Fruit fly (Drosophila melanogaster) whole organism, embryonic: ENCODE data around the gene stck.
A peak's percentile ranks its signal among the peaks of the same experiment; 100 is the strongest.

Source experiments
- Asciz ChIP-seq: fragments of 200-800 bp; sonication (Bioruptor generic); optimal IDR thresholded peaks from 2 replicates; lab custom pipeline; 2017; ENCODE audit warnings: missing biosample characterization, mild to moderate bottlenecking, missing genetic modification characterization, missing genetic modification reagents
- C15 ChIP-seq: fragments of 200-800 bp; sonication (Bioruptor generic); IDR thresholded peaks from 3 replicates; pipeline ENCODE4 v1.3.6; 2022; ENCODE audit warnings: missing biosample characterization, missing genetic modification characterization
- CG12155 ChIP-seq: fragments of 200-800 bp; sonication (Bioruptor generic); optimal IDR thresholded peaks from 3 replicates; lab custom pipeline; 2016; ENCODE audit warnings: missing biosample characterization, missing genetic modification characterization
- CG13775 ChIP-seq: fragments of 200-800 bp; sonication (Bioruptor generic); optimal IDR thresholded peaks from 3 replicates; lab custom pipeline; 2017; ENCODE audit warnings: missing biosample characterization, mild to moderate bottlenecking, missing genetic modification characterization
- CG14710 ChIP-seq: fragments of 200-800 bp; sonication (Bioruptor generic); optimal IDR thresholded peaks from 3 replicates; lab custom pipeline; 2019; ENCODE audit warnings: missing biosample characterization, mild to moderate bottlenecking, missing genetic modification characterization, moderate library complexity
- CG14860 ChIP-seq: fragments of 200-800 bp; sonication (Bioruptor generic); IDR thresholded peaks from 3 replicates; pipeline ENCODE4 v1.3.6; 2022; ENCODE audit warnings: missing biosample characterization, missing genetic modification characterization; ENCODE audit not compliant: partially characterized antibody
- CG1647 ChIP-seq: fragments of 200-800 bp; sonication (Bioruptor generic); optimal IDR thresholded peaks from 3 replicates; lab custom pipeline; 2016; ENCODE audit warnings: missing biosample characterization, missing genetic modification characterization
- CG16813 ChIP-seq: fragments of 200-800 bp; sonication (Bioruptor generic); IDR thresholded peaks from 3 replicates; pipeline ENCODE4 v1.3.6; 2022; ENCODE audit warnings: missing biosample characterization, missing genetic modification characterization; ENCODE audit not compliant: partially characterized antibody
- CG2120 ChIP-seq: fragments of 200-800 bp; sonication (Bioruptor generic); optimal IDR thresholded peaks from 3 replicates; lab custom pipeline; 2016; ENCODE audit warnings: missing biosample characterization, missing genetic modification characterization
- CG31441 ChIP-seq: fragments of 200-800 bp; sonication (Bioruptor generic); IDR thresholded peaks from 2 replicates; pipeline ENCODE4 v1.3.6; 2022; ENCODE audit warnings: missing biosample characterization, missing genetic modification characterization
- CG3163 ChIP-seq: fragments of 200-800 bp; sonication (Bioruptor generic); optimal IDR thresholded peaks from 3 replicates; lab custom pipeline; 2016; ENCODE audit warnings: missing biosample characterization, missing genetic modification characterization
- CG32767 ChIP-seq: fragments of 200-800 bp; sonication (Bioruptor generic); IDR thresholded peaks from 2 replicates; pipeline ENCODE4 v1.3.6; 2022; ENCODE audit warnings: missing biosample characterization, missing genetic modification characterization
- CG32772 ChIP-seq: fragments of 200-800 bp; sonication (Bioruptor generic); IDR thresholded peaks from 2 replicates; pipeline ENCODE4 v1.3.6; 2022; ENCODE audit warnings: missing biosample characterization, missing genetic modification characterization
- CG42726 ChIP-seq: fragments of 200-800 bp; sonication (Bioruptor generic); IDR thresholded peaks from 2 replicates; pipeline ENCODE4 v1.3.6; 2022; ENCODE audit warnings: missing biosample characterization, missing genetic modification characterization; ENCODE audit not compliant: partially characterized antibody
- CG5180 ChIP-seq: fragments of 200-800 bp; sonication (Bioruptor generic); optimal IDR thresholded peaks from 3 replicates; lab custom pipeline; 2017; ENCODE audit warnings: missing biosample characterization, missing genetic modification characterization, mild to moderate bottlenecking, moderate library complexity, missing genetic modification reagents
- CG6683 ChIP-seq: fragments of 200-800 bp; sonication (Bioruptor generic); optimal IDR thresholded peaks from 2 replicates; lab custom pipeline; 2017; ENCODE audit warnings: missing biosample characterization, mild to moderate bottlenecking, missing genetic modification characterization, missing genetic modification reagents
- CG6813 ChIP-seq: fragments of 200-800 bp; sonication (Bioruptor generic); optimal IDR thresholded peaks from 2 replicates; lab custom pipeline; 2017; ENCODE audit warnings: missing biosample characterization, missing genetic modification characterization, mild to moderate bottlenecking, moderate library complexity, missing genetic modification reagents
- CG9215 ChIP-seq: fragments of 200-800 bp; sonication (Bioruptor generic); IDR thresholded peaks from 2 replicates; pipeline ENCODE4 v1.3.6; 2022; ENCODE audit warnings: missing biosample characterization, missing genetic modification characterization
- CG9797 ChIP-seq: fragments of 200-800 bp; sonication (Bioruptor generic); optimal IDR thresholded peaks from 3 replicates; lab custom pipeline; 2018; ENCODE audit warnings: missing biosample characterization, mild to moderate bottlenecking, missing genetic modification characterization
- Dek ChIP-seq: fragments of 200-800 bp; sonication (Bioruptor generic); optimal IDR thresholded peaks from 3 replicates; lab custom pipeline; 2019; ENCODE audit warnings: missing biosample characterization, mild to moderate bottlenecking, missing genetic modification characterization, moderate library complexity
- Dip3 ChIP-seq: fragments of 200-800 bp; sonication (Bioruptor generic); optimal IDR thresholded peaks from 3 replicates; lab custom pipeline; 2016; ENCODE audit warnings: missing biosample characterization, missing genetic modification characterization
- Doc3 ChIP-seq: fragments of 200-800 bp; sonication (Bioruptor generic); IDR thresholded peaks from 3 replicates; pipeline ENCODE4 v1.3.6; 2022; ENCODE audit warnings: missing biosample characterization, missing genetic modification characterization; ENCODE audit not compliant: partially characterized antibody
- Drgx ChIP-seq: fragments of 200-800 bp; sonication (Bioruptor generic); IDR thresholded peaks from 2 replicates; pipeline ENCODE4 v1.3.6; 2022; ENCODE audit warnings: missing biosample characterization, missing genetic modification characterization
- HLH3B ChIP-seq: fragments of 200-800 bp; sonication (Bioruptor generic); IDR thresholded peaks from 2 replicates; pipeline ENCODE4 v1.3.6; 2022; ENCODE audit warnings: missing biosample characterization, missing genetic modification characterization
- Hmx ChIP-seq: fragments of 200-800 bp; sonication (Bioruptor generic); optimal IDR thresholded peaks from 2 replicates; lab custom pipeline; 2016; ENCODE audit warnings: missing biosample characterization, missing genetic modification characterization
- Lpt ChIP-seq: fragments of >200 bp; optimal IDR thresholded peaks from 2 replicates; lab custom pipeline; 2018; ENCODE audit warnings: missing biosample characterization, missing genetic modification characterization
- NFAT ChIP-seq: fragments of 200-800 bp; sonication (Bioruptor generic); IDR thresholded peaks from 2 replicates; pipeline ENCODE4 v1.3.6; 2022; ENCODE audit warnings: missing biosample characterization, missing genetic modification characterization
- NK7.1 ChIP-seq: fragments of 200-800 bp; sonication (Bioruptor generic); optimal IDR thresholded peaks from 3 replicates; lab custom pipeline; 2016; ENCODE audit warnings: missing biosample characterization, missing genetic modification characterization
- Nf-YA ChIP-seq: fragments of 200-800 bp; sonication (Bioruptor generic); IDR thresholded peaks from 2 replicates; pipeline ENCODE4 v1.3.6; 2022; ENCODE audit warnings: missing biosample characterization, missing genetic modification characterization
- Ravus ChIP-seq: fragments of 200-800 bp; sonication (Bioruptor generic); IDR thresholded peaks from 2 replicates; pipeline ENCODE4 v1.3.6; 2022; ENCODE audit warnings: missing biosample characterization, missing genetic modification characterization
- Xbp1 ChIP-seq: fragments of 200-800 bp; sonication (Bioruptor generic); optimal IDR thresholded peaks from 3 replicates; lab custom pipeline; 2016; ENCODE audit warnings: missing biosample characterization, mild to moderate bottlenecking, missing genetic modification characterization
- br ChIP-seq: fragments of >200 bp; optimal IDR thresholded peaks from 2 replicates; lab custom pipeline; 2017
- chif ChIP-seq, 2 experiments: fragments of 200-800 bp; sonication (Bioruptor generic); optimal IDR thresholded peaks; 3 replicates each; lab custom pipeline; 2016; ENCODE audit warnings: missing biosample characterization in 2 of 2, missing genetic modification characterization in 2 of 2
- dan ChIP-seq: fragments of 200-800 bp; sonication (Bioruptor generic); IDR thresholded peaks from 2 replicates; pipeline ENCODE4 v1.3.6; 2022; ENCODE audit warnings: missing biosample characterization, missing genetic modification characterization
- gce ChIP-seq: fragments of 200-800 bp; sonication (Bioruptor generic); IDR thresholded peaks from 3 replicates; pipeline ENCODE4 v1.3.6; 2022; ENCODE audit warnings: missing biosample characterization, missing genetic modification characterization
- gsb-n ChIP-seq: fragments of 200-800 bp; sonication (Bioruptor generic); optimal IDR thresholded peaks from 3 replicates; lab custom pipeline; 2018; ENCODE audit warnings: missing biosample characterization, mild to moderate bottlenecking, missing genetic modification characterization
- hb ChIP-seq: fragments of 200-800 bp; sonication (Bioruptor generic); IDR thresholded peaks from 3 replicates; pipeline ENCODE4 v1.3.6; 2022; ENCODE audit warnings: missing biosample characterization, missing genetic modification characterization; ENCODE audit not compliant: partially characterized antibody
- hkb ChIP-seq, 2 experiments: fragments of 200-800 bp in 1 of 2; fragments of >200 bp in 1 of 2; sonication (Bioruptor generic) in 1 of 2; IDR thresholded peaks in 1 of 2; optimal IDR thresholded peaks in 1 of 2; 2 replicates each; pipeline versions ENCODE4 v1.3.6 to Lab custom; 2017 to 2022; ENCODE audit warnings: missing biosample characterization in 1 of 2, missing genetic modification characterization in 1 of 2
- hth ChIP-seq: fragments of >200 bp; optimal IDR thresholded peaks from 2 replicates; lab custom pipeline; 2017; ENCODE audit warnings: inconsistent platforms
- lilli ChIP-seq: fragments of 200-800 bp; sonication (Bioruptor generic); optimal IDR thresholded peaks from 3 replicates; lab custom pipeline; 2016; ENCODE audit warnings: missing biosample characterization, missing genetic modification characterization
- mld ChIP-seq: fragments of 200-800 bp; sonication (Bioruptor generic); IDR thresholded peaks from 3 replicates; pipeline ENCODE4 v1.3.6; 2022; ENCODE audit warnings: missing biosample characterization, missing genetic modification characterization; ENCODE audit not compliant: partially characterized antibody
- nerfin-1 ChIP-seq: fragments of 200-800 bp; sonication (Bioruptor generic); optimal IDR thresholded peaks from 3 replicates; lab custom pipeline; 2019; ENCODE audit warnings: missing biosample characterization, mild to moderate bottlenecking, missing genetic modification characterization, moderate library complexity
- nerfin-2 ChIP-seq: fragments of 200-800 bp; sonication (Bioruptor generic); IDR thresholded peaks from 2 replicates; pipeline ENCODE4 v1.3.6; 2022; ENCODE audit warnings: missing biosample characterization, missing genetic modification characterization; ENCODE audit not compliant: partially characterized antibody
- oc ChIP-seq: fragments of 200-800 bp; sonication (Bioruptor generic); optimal IDR thresholded peaks from 2 replicates; lab custom pipeline; 2018; ENCODE audit warnings: missing biosample characterization, mild to moderate bottlenecking, missing genetic modification characterization, moderate library complexity
- peb ChIP-seq: fragments of 200-800 bp; sonication (Bioruptor generic); IDR thresholded peaks from 2 replicates; pipeline ENCODE4 v1.3.6; 2022; ENCODE audit warnings: missing biosample characterization, missing genetic modification characterization
- rib ChIP-seq: fragments of 200-800 bp; sonication (Bioruptor generic); IDR thresholded peaks from 2 replicates; pipeline ENCODE4 v1.3.6; 2022; ENCODE audit warnings: missing biosample characterization, missing genetic modification characterization
- stwl ChIP-seq: fragments of 200-800 bp; sonication (Bioruptor generic); optimal IDR thresholded peaks from 3 replicates; lab custom pipeline; 2018; ENCODE audit warnings: missing biosample characterization, mild to moderate bottlenecking, missing genetic modification characterization, moderate library complexity
- toy ChIP-seq: fragments of 200-800 bp; sonication (Bioruptor generic); IDR thresholded peaks from 2 replicates; pipeline ENCODE4 v1.3.6; 2022; ENCODE audit warnings: missing biosample characterization, missing genetic modification characterization
- trem ChIP-seq: fragments of 200-800 bp; optimal IDR thresholded peaks from 3 replicates; lab custom pipeline; 2019; ENCODE audit warnings: missing biosample characterization, mild to moderate bottlenecking, missing genetic modification characterization, moderate library complexity
- unc-4 ChIP-seq: fragments of 200-800 bp; sonication (Bioruptor generic); IDR thresholded peaks from 2 replicates; pipeline ENCODE4 v1.3.6; 2022; ENCODE audit warnings: missing biosample characterization, missing genetic modification characterization; ENCODE audit not compliant: partially characterized antibody

The stck gene

DNA sequence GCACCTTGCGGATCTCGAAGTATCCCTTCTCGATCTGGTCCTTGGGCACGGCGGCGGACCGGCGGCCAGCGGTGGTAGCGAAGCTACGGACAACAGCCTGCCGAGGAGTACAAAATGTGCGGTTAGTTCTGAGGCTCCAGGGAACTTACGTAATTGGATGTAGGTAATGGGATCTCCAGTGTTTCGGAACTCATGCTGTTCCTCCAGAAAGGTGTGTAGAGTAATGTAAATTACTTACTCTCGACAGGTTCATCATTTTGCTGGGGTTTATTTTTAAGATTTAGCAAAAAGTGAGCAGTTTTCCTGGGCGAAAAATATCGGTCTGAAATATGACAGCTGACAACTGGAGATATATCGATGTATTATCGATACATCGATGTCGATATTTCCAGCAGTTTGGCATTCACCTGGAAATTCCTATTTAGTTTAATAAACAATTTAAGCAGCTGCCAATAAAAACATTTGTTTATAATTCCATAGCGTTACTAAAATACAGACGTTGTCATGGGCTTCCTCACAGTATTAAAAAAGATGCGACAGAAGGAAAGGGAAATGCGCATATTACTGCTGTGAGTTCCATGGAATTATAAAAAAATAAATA, 16.0 kb upstream of the stck start, which contains the start of the genes COX7A and Arl2 (continued):
- TF ChIP-seq CG14860 (GFP tag; lab: Robert Waterston, UW) (peak; percentile 91), Lpt (no peak), CG2120 (GFP tag; lab: Kevin White, UChicago) (peak; percentile 11), gce (no peak), dan (no peak), chif (GFP tag; optimal IDR thresholded peaks at IDR 0.05; lab: Kevin White, UChicago) (no peak), mld (GFP tag; lab: Robert Waterston, UW) (peak; percentile 93), peb (GFP tag; lab: Robert Waterston, UW) (no peak), HLH3B (GFP tag; lab: Robert Waterston, UW) (no peak), hb (GFP tag; lab: Robert Waterston, UW) (peak; percentile 89), CG9215 (GFP tag; lab: Robert Waterston, UW) (no peak), trem (peak; percentile 75), hth (lab: Kevin White, UChicago) (no peak), CG14710 (tag; lab: Kevin White, UChicago) (peak; percentile 44), Xbp1 (GFP tag; lab: Kevin White, UChicago) (no peak), br (lab: Kevin White, UChicago) (no peak), CG6813 (GFP tag; lab: Kevin White, UChicago) (no peak), CG31441 (no peak), CG13775 (no peak), CG5180 (no peak), CG3163 (GFP tag; lab: Kevin White, UChicago) (no peak), Dek (tag; lab: Kevin White, UChicago) (no peak), rib (GFP tag; lab: Robert Waterston, UW) (peak; percentile 17; the same call in 1 of the 2 replicates), Drgx (no peak), Asciz (GFP tag; lab: Kevin White, UChicago) (no peak), CG32767 (GFP tag; lab: Robert Waterston, UW) (no peak), nerfin-1 (peak; percentile 14), unc-4 (GFP tag; lab: Robert Waterston, UW) (peak; percentile 95), C15 (GFP tag; lab: Robert Waterston, UW) (no peak), gsb-n (no peak), CG12155 (GFP tag; lab: Kevin White, UChicago) (no peak), CG16813 (GFP tag; lab: Robert Waterston, UW) (peak; percentile 91), CG9797 (GFP tag; lab: Kevin White, UChicago) (no peak), Hmx (GFP tag; lab: Kevin White, UChicago) (no peak), oc (no peak), nerfin-2 (GFP tag; lab: Robert Waterston, UW) (peak; percentile 89), Doc3 (GFP tag; lab: Robert Waterston, UW) (peak; percentile 87), NFAT (no peak), toy (GFP tag; lab: Robert Waterston, UW) (no peak), stwl (tag; lab: Kevin White, UChicago) (peak; percentile 61), lilli (GFP tag; lab: Kevin White, UChicago) (peak; percentile 20), Ravus (GFP tag; lab: Robert Waterston, UW) (no peak), Nf-YA (no peak), CG32772 (GFP tag; lab: Robert Waterston, UW) (no peak), CG42726 (peak; percentile 87; the same call in 1 of the 2 replicates), Dip3 (GFP tag; lab: Kevin White, UChicago) (no peak), hkb (optimal IDR thresholded peaks at IDR 0.05; lab: Kevin White, UChicago) (no peak), hkb (GFP tag; IDR thresholded peaks at IDR 0.05; lab: Robert Waterston, UW) (no peak), NK7.1 (GFP tag; lab: Kevin White, UChicago) (no peak), CG6683 (GFP tag; lab: Kevin White, UChicago) (no peak), CG1647 (no peak)
